Fruit fly (Drosophila melanogaster): ENCODE measurements around the gene Spf30.
A peak's percentile ranks its signal among the peaks of the same experiment; 100 is the strongest.

Spf30 gene

dm6 chr3L:23714772-23715171 is at the start of gene Spf30 (continued):
- TF ChIP-seq CoRest (tag; optimal IDR thresholded peaks at IDR 0.05) (peak; percentile 36), CG15073 (GFP tag; optimal IDR thresholded peaks at IDR 0.05) (no peak), dysf (GFP tag; IDR thresholded peaks at IDR 0.05) (no peak), vfl (GFP tag; optimal IDR thresholded peaks at IDR 0.05) (no peak), Myb (GFP tag; optimal IDR thresholded peaks at IDR 0.05) (no peak), dpn (GFP tag; optimal IDR thresholded peaks at IDR 0.05) (no peak), D19B (GFP tag; optimal IDR thresholded peaks at IDR 0.05) (no peak), CG4617 (GFP tag; optimal IDR thresholded peaks at IDR 0.05; ENCODE audit: borderline replicate concordance) (peak; percentile 83), CG5953 (GFP tag; IDR thresholded peaks at IDR 0.05) (no peak), CG13894 (tag; optimal IDR thresholded peaks at IDR 0.05) (no peak), CG30020 (tag; optimal IDR thresholded peaks at IDR 0.05) (peak; percentile 100), seq (GFP tag; IDR thresholded peaks at IDR 0.05) (no peak), CG12659 (GFP tag; optimal IDR thresholded peaks at IDR 0.05) (peak; percentile 47), NfI (GFP tag; optimal IDR thresholded peaks at IDR 0.05) (no peak), salm (tag; optimal IDR thresholded peaks at IDR 0.05) (no peak), CG7271 (tag; optimal IDR thresholded peaks at IDR 0.05) (no peak), schlank (tag; optimal IDR thresholded peaks at IDR 0.05) (no peak), CG3065 (GFP tag; optimal IDR thresholded peaks at IDR 0.05) (no peak), CG33213 (GFP tag; optimal IDR thresholded peaks at IDR 0.05) (peak; percentile 41), Adf1 (GFP tag; IDR thresholded peaks at IDR 0.05) (no peak), H15 (GFP tag; IDR thresholded peaks at IDR 0.05) (no peak), gem (tag; optimal IDR thresholded peaks at IDR 0.05) (peak; percentile 21), CG1647 (GFP tag; optimal IDR thresholded peaks at IDR 0.05) (no peak), zfh2 (GFP tag; optimal IDR thresholded peaks at IDR 0.05) (no peak), Mes4 (GFP tag; optimal IDR thresholded peaks at IDR 0.05) (no peak), NC2α (GFP tag; optimal IDR thresholded peaks at IDR 0.05) (no peak), zen (tag; optimal IDR thresholded peaks at IDR 0.05) (no peak), CG17361 (GFP tag; IDR thresholded peaks at IDR 0.05) (peak; percentile 67), Lhr (GFP tag; optimal IDR thresholded peaks at IDR 0.05) (peak; percentile 73), CG1603 (tag; optimal IDR thresholded peaks at IDR 0.05) (peak; percentile 100), bigmax (GFP tag; optimal IDR thresholded peaks at IDR 0.05) (no peak), HLHmδ (GFP tag; optimal IDR thresholded peaks at IDR 0.05) (no peak), Dip2 (GFP tag; IDR thresholded peaks at IDR 0.05) (no peak), CG11085 (GFP tag; IDR thresholded peaks at IDR 0.05) (no peak), pzg (GFP tag; optimal IDR thresholded peaks at IDR 0.05) (peak; percentile 41), CG17802 (tag; optimal IDR thresholded peaks at IDR 0.05) (peak; percentile 99), CG3281 (GFP tag; optimal IDR thresholded peaks at IDR 0.05) (no peak), CG8290 (GFP tag; optimal IDR thresholded peaks at IDR 0.05) (peak; percentile 60), CG8290 (tag; optimal IDR thresholded peaks at IDR 0.05) (peak; percentile 1 to 2), Asciz (GFP tag; optimal IDR thresholded peaks at IDR 0.05) (no peak), Dfd (GFP tag; optimal IDR thresholded peaks at IDR 0.05) (peak in 1 of 2 experiments; percentile 63), CG7786 (GFP tag; optimal IDR thresholded peaks at IDR 0.05) (no peak), grn (GFP tag; optimal IDR thresholded peaks at IDR 0.05) (no peak)
